Worm (Caenorhabditis elegans) whole organism, midembryonic: ENCODE results near the gene C14A4.12.

ENCODE experiments used
- T22C8.4 ChIP-seq: fragments of 200-800 bp; sonication (Bioruptor generic); IDR thresholded peaks from 2 replicates; pipeline ENCODE4 v1.3.6; 2022; ENCODE audit warnings: missing genetic modification characterization, missing compliant biosample characterization
- cog-1 ChIP-seq: sonication (generic microtip); optimal IDR thresholded peaks from 2 replicates; lab custom pipeline; 2016; ENCODE audit warnings: missing genetic modification characterization, missing compliant biosample characterization
- flt-1 ChIP-seq: fragments of 200-800 bp; sonication (Bioruptor generic); IDR thresholded peaks from 2 replicates; pipeline ENCODE4 v1.3.6; 2022; ENCODE audit warnings: missing genetic modification characterization, missing compliant biosample characterization
- klf-2 ChIP-seq: fragments of 200-800 bp; sonication (Bioruptor generic); conservative IDR thresholded peaks from 2 replicates; pipeline ENCODE4 v1.3.6; 2022; ENCODE audit warnings: missing genetic modification reagents, missing genetic modification characterization, missing compliant biosample characterization
- med-1 ChIP-seq: sonication (generic microtip); optimal IDR thresholded peaks from 2 replicates; lab custom pipeline; 2017; ENCODE audit warnings: missing genetic modification characterization, mild to moderate bottlenecking, missing compliant biosample characterization, antibody characterized with exemption, missing genetic modification reagents; ENCODE audit not compliant: insufficient read depth
- ref-1 ChIP-seq: fragments of 200-800 bp; sonication (Bioruptor generic); conservative IDR thresholded peaks from 2 replicates; pipeline ENCODE4 v1.3.6; 2022; ENCODE audit warnings: missing genetic modification reagents, missing genetic modification characterization, missing compliant biosample characterization
- tab-1 ChIP-seq: fragments of 200-800 bp; sonication (Bioruptor generic); IDR thresholded peaks from 2 replicates; pipeline ENCODE4 v1.3.6; 2022; ENCODE audit warnings: missing genetic modification characterization, missing compliant biosample characterization
- ztf-23 ChIP-seq: fragments of 200-800 bp; sonication (Bioruptor generic); IDR thresholded peaks from 2 replicates; pipeline ENCODE4 v1.3.6; 2022; ENCODE audit warnings: missing genetic modification reagents, missing genetic modification characterization, missing compliant biosample characterization

DNA sequence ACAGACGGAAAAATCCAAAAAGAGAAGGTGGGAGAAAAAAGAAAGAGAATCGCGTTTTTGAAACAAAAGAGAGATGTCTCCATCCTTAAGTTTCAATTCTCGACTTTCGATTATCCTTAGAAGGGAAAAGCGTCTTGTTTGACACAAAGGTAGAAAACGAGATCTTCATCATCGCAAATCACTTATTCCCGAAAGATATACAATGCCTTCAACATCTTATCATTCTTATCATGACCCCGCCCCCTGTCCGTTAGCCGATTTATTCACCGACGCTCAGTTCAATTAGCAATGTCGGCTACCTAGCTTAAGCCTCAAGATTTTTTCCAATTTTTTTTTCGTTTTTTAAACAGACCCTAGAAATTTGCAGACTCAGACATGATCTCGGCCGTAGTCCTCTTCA, 13.9 kb upstream of the C14A4.12 start, which contains the start of gene C14A4.9:
- no peak for TF ChIP-seq cog-1
- TF ChIP-seq T22C8.4 (GFP tag; lab: Robert Waterston, UW): no peak
- TF ChIP-seq klf-2: no peak
- no peak for TF ChIP-seq flt-1 (GFP tag; lab: Robert Waterston, UW)
- TF ChIP-seq ref-1 (GFP tag; lab: Robert Waterston, UW): no peak
- TF ChIP-seq tab-1 (GFP tag; lab: Robert Waterston, UW): no peak
- no peak for TF ChIP-seq ztf-23 (GFP tag; lab: Robert Waterston, UW)
- no peak for TF ChIP-seq med-1 (GFP tag; lab: Kevin White, UChicago)
